Worm (Caenorhabditis elegans) whole organism, young adult: Measurements from ENCODE around the gene gln-1.

ENCODE experiments used
- F10E7.11 ChIP-seq: sonication (generic microtip); optimal IDR thresholded peaks from 2 replicates; lab custom pipeline; 2017; ENCODE audit warnings: mild to moderate bottlenecking, missing genetic modification characterization, moderate library complexity, missing compliant biosample characterization
- Y53F4B.3 ChIP-seq: fragments of 200-800 bp; sonication (Bioruptor generic); IDR thresholded peaks from 2 replicates; pipeline ENCODE4 v1.3.6; 2022; ENCODE audit warnings: missing genetic modification reagents, missing genetic modification characterization, missing compliant biosample characterization
- hlh-12 ChIP-seq: sonication (generic microtip); optimal IDR thresholded peaks from 2 replicates; lab custom pipeline; 2016; ENCODE audit warnings: missing genetic modification characterization, missing compliant biosample characterization
- madf-6 ChIP-seq: fragments of 200-800 bp; sonication (Bioruptor generic); IDR thresholded peaks from 2 replicates; pipeline ENCODE4 v1.3.6; 2022; ENCODE audit warnings: missing genetic modification reagents, missing genetic modification characterization, missing compliant biosample characterization
- tlf-1 ChIP-seq: fragments of 200-800 bp; sonication (Bioruptor generic); optimal IDR thresholded peaks from 2 replicates; lab custom pipeline; 2018; ENCODE audit warnings: mild to moderate bottlenecking, missing genetic modification characterization, missing compliant biosample characterization

DNA sequence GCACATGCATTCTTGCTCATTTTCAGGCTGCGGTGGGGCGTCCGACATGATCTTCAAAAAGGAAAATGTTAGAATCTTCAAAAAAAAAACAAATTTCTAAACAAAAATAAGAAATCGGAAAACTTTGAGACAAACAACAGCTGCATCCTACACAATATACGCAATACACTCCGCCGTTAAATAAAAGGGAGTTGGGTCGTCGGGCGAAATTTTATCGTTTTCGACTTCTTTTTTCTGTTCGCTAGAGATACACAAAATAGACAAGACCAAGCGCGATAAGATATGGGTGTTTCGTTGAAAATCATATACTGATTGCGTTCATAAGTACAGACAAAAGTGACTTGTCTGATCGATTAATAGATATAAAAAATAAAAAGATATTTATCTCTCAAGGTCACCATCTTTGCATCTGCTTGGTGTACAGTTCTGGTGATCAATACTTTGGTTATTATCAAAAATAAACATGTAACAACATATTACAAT, 51.3 kb downstream of the gln-1 start, which contains the start of gene kynu-1:
- no peak for TF ChIP-seq F10E7.11
- no peak for TF ChIP-seq Y53F4B.3 (GFP tag; lab: Robert Waterston, UW)
- TF ChIP-seq tlf-1 (GFP tag; lab: Kevin White, UChicago): no peak
- TF ChIP-seq hlh-12: no peak
- no peak for TF ChIP-seq madf-6 (GFP tag; lab: Robert Waterston, UW)
